Worm (Caenorhabditis elegans) whole organism, L4/young adult: ENCODE results near the gene gkow-1.

Source experiments
- W03F9.2 ChIP-seq: fragments of 150-350 bp; optimal IDR thresholded peaks from 2 replicates; lab custom pipeline; 2014; ENCODE audit warnings: missing biosample characterization, missing genetic modification characterization
- dao-5 ChIP-seq: sonication (generic microtip); optimal IDR thresholded peaks from 2 replicates; lab custom pipeline; 2016; ENCODE audit warnings: missing genotype, missing genetic modification characterization, moderate library complexity, missing compliant biosample characterization
- him-1 ChIP-seq: sonication (generic microtip); optimal IDR thresholded peaks from 2 replicates; lab custom pipeline; 2016; ENCODE audit warnings: missing genotype, missing genetic modification reagents, missing genetic modification characterization, missing compliant biosample characterization

- TF ChIP-seq him-1 (no peak), W03F9.2 (tag; lab: Kevin White, UChicago) (no peak), dao-5 (tag; lab: Kevin White, UChicago) (no peak)
Measured at ce11 chrIV:10357072-10357471, 870 bp upstream of the gkow-1 start, which contains the start of gene R11A8.1.
